Fruit fly (Drosophila melanogaster): ENCODE data around the gene Lint-1.

dm6 chrX:11159710-11160446 is 10.8 kb downstream of the Lint-1 start, which contains the start of gene CG32668:
- TF ChIP-seq toe (GFP tag; optimal IDR thresholded peaks at IDR 0.05) (no peak), bab1 (GFP tag; optimal IDR thresholded peaks at IDR 0.05) (no peak), Hr96 (GFP tag; optimal IDR thresholded peaks at IDR 0.05) (no peak), pad (GFP tag; optimal IDR thresholded peaks at IDR 0.05) (no peak), CG14711 (tag; optimal IDR thresholded peaks at IDR 0.05) (no peak)

Measured in whole organism, adult.